Fruit fly (Drosophila melanogaster): ENCODE data around the gene E2f1.

DNA sequence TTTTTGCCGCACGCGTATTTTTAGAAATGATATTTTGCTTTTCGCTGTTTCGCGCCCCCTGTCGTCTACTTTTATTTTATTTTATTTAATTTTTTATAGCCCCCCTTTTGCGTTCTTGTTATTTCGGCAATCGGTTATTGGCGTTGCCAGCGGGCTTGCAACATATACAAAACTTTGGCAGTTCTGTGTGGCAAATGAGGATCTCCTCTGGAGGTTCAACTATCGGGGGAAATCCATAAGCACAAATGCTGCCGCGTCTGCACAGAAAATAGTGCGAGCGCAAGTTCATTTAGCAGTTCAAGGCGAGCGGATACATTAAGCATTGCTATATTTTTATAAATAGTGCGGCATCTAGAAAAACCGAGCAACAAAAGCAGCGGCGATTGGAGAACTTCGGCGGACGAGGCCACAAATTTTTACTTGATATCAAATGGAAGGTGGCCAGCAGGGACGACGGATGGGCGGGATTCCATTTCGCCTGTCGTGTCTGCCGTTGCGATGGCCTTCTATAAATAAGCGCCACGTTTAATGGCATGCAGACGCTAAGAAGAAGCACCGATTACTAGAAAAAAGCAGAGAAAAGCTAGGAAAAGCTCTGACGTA is 36.2 kb downstream of the E2f1 start:
- no peak for TF ChIP-seq CG7368 (GFP tag; optimal IDR thresholded peaks at IDR 0.05)
- no peak for TF ChIP-seq OdsH (GFP tag; optimal IDR thresholded peaks at IDR 0.05)
- TF ChIP-seq CG8632 (GFP tag; optimal IDR thresholded peaks at IDR 0.05) = no peak
- no peak for TF ChIP-seq Sox15 (GFP tag; optimal IDR thresholded peaks at IDR 0.05)
- TF ChIP-seq Blimp-1 (GFP tag; optimal IDR thresholded peaks at IDR 0.05) = no peak
- no peak for TF ChIP-seq Met (GFP tag; optimal IDR thresholded peaks at IDR 0.05)
- no peak for TF ChIP-seq pdm3 (GFP tag; optimal IDR thresholded peaks at IDR 0.05)
- TF ChIP-seq spab (GFP tag; optimal IDR thresholded peaks at IDR 0.05) = no peak
- TF ChIP-seq fd85E (GFP tag; optimal IDR thresholded peaks at IDR 0.05) = no peak
- peak; percentile 18 for TF ChIP-seq svp (GFP tag)
- no peak for TF ChIP-seq Lpt (GFP tag; optimal IDR thresholded peaks at IDR 0.05)
- no peak for TF ChIP-seq CG9139 (GFP tag; optimal IDR thresholded peaks at IDR 0.05)
- TF ChIP-seq CG8319 (GFP tag; optimal IDR thresholded peaks at IDR 0.05) = no peak
- TF ChIP-seq fkh (GFP tag; optimal IDR thresholded peaks at IDR 0.05) = no peak

All from whole organism, prepupa.